Worm (Caenorhabditis elegans) whole organism, L4/young adult: ENCODE measurements around the gene F44E2.9.

Experiments used
- W03F9.2 ChIP-seq: fragments of 150-350 bp; optimal IDR thresholded peaks from 2 replicates; lab custom pipeline; 2014; ENCODE audit warnings: missing biosample characterization, missing genetic modification characterization
- dao-5 ChIP-seq: sonication (generic microtip); optimal IDR thresholded peaks from 2 replicates; lab custom pipeline; 2016; ENCODE audit warnings: missing genotype, missing genetic modification characterization, moderate library complexity, missing compliant biosample characterization
- him-1 ChIP-seq: sonication (generic microtip); optimal IDR thresholded peaks from 2 replicates; lab custom pipeline; 2016; ENCODE audit warnings: missing genotype, missing genetic modification reagents, missing genetic modification characterization, missing compliant biosample characterization

- TF ChIP-seq dao-5 (tag; lab: Kevin White, UChicago) = no peak
- no peak for TF ChIP-seq him-1
- TF ChIP-seq W03F9.2 = no peak
Measured at ce11 chrIII:8893464-8893863, 43.1 kb upstream of the F44E2.9 start, which contains the start of gene ZK637.4.
